In genomic region chr3R:16280003-16280998, dm6 we compare ENCODE assay signal across 1 fruit fly cellular context.
TF ChIP-seq lines count a peak whose summit lies in the region.

No protein-coding gene starts in this region.

TF ChIP-seq in whole organism, embryonic, 481 proteins besides CTCF, POLR2A, EP300 and RAD21 (continued from another document and continues in another):
- peak; percentile 100 for TF ChIP-seq Hr3 (GFP tag; optimal IDR thresholded peaks at IDR 0.05; lab: Kevin White, UChicago)
- no peak for TF ChIP-seq CG2129 (GFP tag; IDR thresholded peaks at IDR 0.05; lab: Robert Waterston, UW; ENCODE audit: partially characterized antibody)
- TF ChIP-seq sna (GFP tag; IDR thresholded peaks at IDR 0.05; lab: Robert Waterston, UW; ENCODE audit: partially characterized antibody): 0 out of 2 replicates have a peak, but pooled peaks have one; percentile 26
- peak; percentile 99 for TF ChIP-seq CG4424 (GFP tag; optimal IDR thresholded peaks at IDR 0.05; lab: Kevin White, UChicago)
- TF ChIP-seq stc (GFP tag; IDR thresholded peaks at IDR 0.05; lab: Robert Waterston, UW): peak; percentile 100
- TF ChIP-seq Doc2 (GFP tag; IDR thresholded peaks at IDR 0.05; lab: Robert Waterston, UW): no peak; the same call in 1 of the 2 replicates
- TF ChIP-seq CG33557 (GFP tag; optimal IDR thresholded peaks at IDR 0.05; lab: Kevin White, UChicago): peak; percentile 100
- no peak for TF ChIP-seq lov (optimal IDR thresholded peaks at IDR 0.05; lab: Kevin White, UChicago)
- TF ChIP-seq lov (GFP tag; IDR thresholded peaks at IDR 0.05; lab: Robert Waterston, UW): peak; percentile 99
- TF ChIP-seq Sry-β (GFP tag; optimal IDR thresholded peaks at IDR 0.05; lab: Kevin White, UChicago): peak; percentile 66
- peak; percentile 100 for TF ChIP-seq CG13624 (GFP tag; optimal IDR thresholded peaks at IDR 0.05; lab: Kevin White, UChicago)
- peak; percentile 100 for TF ChIP-seq CG17361 (GFP tag; IDR thresholded peaks at IDR 0.05; lab: Robert Waterston, UW)
- TF ChIP-seq Dip2 (GFP tag; IDR thresholded peaks at IDR 0.05; lab: Robert Waterston, UW): peak; percentile 80; the same call in 1 of the 2 replicates
- peak; percentile 98 for TF ChIP-seq schlank (tag; optimal IDR thresholded peaks at IDR 0.05; lab: Kevin White, UChicago)
- TF ChIP-seq CG10431 (GFP tag; optimal IDR thresholded peaks at IDR 0.05; lab: Kevin White, UChicago): peak; percentile 97
- peak; percentile 97 for TF ChIP-seq ac (GFP tag; optimal IDR thresholded peaks at IDR 0.05; lab: Kevin White, UChicago)
- peak; percentile 56 for TF ChIP-seq Scr (GFP tag; IDR thresholded peaks at IDR 0.05; lab: Robert Waterston, UW; ENCODE audit: partially characterized antibody)
- peak; percentile 99 for TF ChIP-seq CG12299 (tag; optimal IDR thresholded peaks at IDR 0.05; lab: Kevin White, UChicago)
- TF ChIP-seq Fer1 (GFP tag; optimal IDR thresholded peaks at IDR 0.05; lab: Kevin White, UChicago): peak; percentile 99
- peak; percentile 99 for TF ChIP-seq CG2199 (GFP tag; IDR thresholded peaks at IDR 0.05; lab: Robert Waterston, UW)
- TF ChIP-seq CG15011 (GFP tag; optimal IDR thresholded peaks at IDR 0.05; lab: Kevin White, UChicago): peak; percentile 99
- peak; percentile 99 for TF ChIP-seq CG12155 (GFP tag; optimal IDR thresholded peaks at IDR 0.05; lab: Kevin White, UChicago)
- peak; percentile 98 for TF ChIP-seq Blimp-1 (GFP tag; optimal IDR thresholded peaks at IDR 0.05; lab: Kevin White, UChicago)
- peak; percentile 100 for TF ChIP-seq zf30C (GFP tag; optimal IDR thresholded peaks at IDR 0.05; lab: Kevin White, UChicago)
- peak; percentile 93 for TF ChIP-seq CG2116 (GFP tag; optimal IDR thresholded peaks at IDR 0.05; lab: Kevin White, UChicago)
- peak; percentile 99 for TF ChIP-seq CG8388 (GFP tag; optimal IDR thresholded peaks at IDR 0.05; lab: Kevin White, UChicago)
- TF ChIP-seq Xbp1 (GFP tag; optimal IDR thresholded peaks at IDR 0.05; lab: Kevin White, UChicago): peak; percentile 99
- peak; percentile 100 for TF ChIP-seq gcm (GFP tag; optimal IDR thresholded peaks at IDR 0.05; lab: Kevin White, UChicago)
- TF ChIP-seq sens (GFP tag; lab: Kevin White, UChicago): peak; percentile 100
- TF ChIP-seq aop (GFP tag; IDR thresholded peaks at IDR 0.05; lab: Robert Waterston, UW): peak; percentile 96
- no peak for TF ChIP-seq br (optimal IDR thresholded peaks at IDR 0.05; lab: Kevin White, UChicago)
- peak; percentile 100 for TF ChIP-seq Ada2b (GFP tag; IDR thresholded peaks at IDR 0.05; lab: Robert Waterston, UW)
- peak; percentile 99 for TF ChIP-seq Aef1 (GFP tag; IDR thresholded peaks at IDR 0.05; lab: Robert Waterston, UW)
- TF ChIP-seq CG12769 (tag; optimal IDR thresholded peaks at IDR 0.05; lab: Kevin White, UChicago): peak; percentile 99
- TF ChIP-seq CG17385 (GFP tag; optimal IDR thresholded peaks at IDR 0.05; lab: Kevin White, UChicago): peak; percentile 99
- peak; percentile 96 for TF ChIP-seq TFAM (GFP tag; optimal IDR thresholded peaks at IDR 0.05; lab: Kevin White, UChicago)
- TF ChIP-seq NC2α (GFP tag; optimal IDR thresholded peaks at IDR 0.05; lab: Kevin White, UChicago): peak; percentile 99
- peak; percentile 99 for TF ChIP-seq CG14710 (tag; optimal IDR thresholded peaks at IDR 0.05; lab: Kevin White, UChicago)
- peak; percentile 98 for TF ChIP-seq pros (GFP tag; optimal IDR thresholded peaks at IDR 0.05; lab: Kevin White, UChicago)
- TF ChIP-seq CG13424 (tag; optimal IDR thresholded peaks at IDR 0.05; lab: Kevin White, UChicago): peak; percentile 100
- TF ChIP-seq fd3F (GFP tag; optimal IDR thresholded peaks at IDR 0.05; lab: Kevin White, UChicago): peak; percentile 99
- TF ChIP-seq CG10543 (GFP tag; optimal IDR thresholded peaks at IDR 0.05; lab: Kevin White, UChicago): peak; percentile 98
- TF ChIP-seq CG30431 (GFP tag; optimal IDR thresholded peaks at IDR 0.05; lab: Kevin White, UChicago): peak; percentile 97
- peak; percentile 99 for TF ChIP-seq dm (GFP tag; optimal IDR thresholded peaks at IDR 0.05; lab: Kevin White, UChicago)
- peak; percentile 95 for TF ChIP-seq Bdp1 (GFP tag; optimal IDR thresholded peaks at IDR 0.05; lab: Kevin White, UChicago)
- peak; percentile 98 for TF ChIP-seq nau (GFP tag; optimal IDR thresholded peaks at IDR 0.05; lab: Kevin White, UChicago)
- peak; percentile 97 for TF ChIP-seq CG4707 (GFP tag; optimal IDR thresholded peaks at IDR 0.05; lab: Kevin White, UChicago)
- peak; percentile 99 for TF ChIP-seq Rx (GFP tag; IDR thresholded peaks at IDR 0.05; lab: Robert Waterston, UW)
- TF ChIP-seq CG17328 (GFP tag; IDR thresholded peaks at IDR 0.05; lab: Robert Waterston, UW): peak; percentile 100
- peak; percentile 92 for TF ChIP-seq abd-A (tag; optimal IDR thresholded peaks at IDR 0.05; lab: Kevin White, UChicago)
- peak; percentile 97 for TF ChIP-seq trem (tag; optimal IDR thresholded peaks at IDR 0.05; lab: Kevin White, UChicago)
- TF ChIP-seq slp2 (GFP tag; optimal IDR thresholded peaks at IDR 0.05; lab: Kevin White, UChicago): peak; percentile 99
- TF ChIP-seq otp (GFP tag; IDR thresholded peaks at IDR 0.05; lab: Robert Waterston, UW): peak; percentile 99
- peak; percentile 100 for TF ChIP-seq PHDP (tag; optimal IDR thresholded peaks at IDR 0.05; lab: Kevin White, UChicago)
- TF ChIP-seq grau (tag; optimal IDR thresholded peaks at IDR 0.05; lab: Kevin White, UChicago): peak; percentile 99
- TF ChIP-seq pan (optimal IDR thresholded peaks at IDR 0.05; lab: Kevin White, UChicago): no peak
- peak in 1 of 2 experiments; percentile 100 for TF ChIP-seq pan (GFP tag; optimal IDR thresholded peaks at IDR 0.05 in 1 of 2, IDR thresholded peaks at IDR 0.05 in 1 of 2)
- peak; percentile 99 for TF ChIP-seq sisA (GFP tag; IDR thresholded peaks at IDR 0.05; lab: Robert Waterston, UW)
- peak; percentile 98 for TF ChIP-seq CG7271 (tag; optimal IDR thresholded peaks at IDR 0.05; lab: Kevin White, UChicago)
- TF ChIP-seq Ravus (GFP tag; IDR thresholded peaks at IDR 0.05; lab: Robert Waterston, UW): peak; percentile 98
- TF ChIP-seq CG9932 (GFP tag; IDR thresholded peaks at IDR 0.05; lab: Robert Waterston, UW): peak; percentile 98
- TF ChIP-seq CG16813 (GFP tag; IDR thresholded peaks at IDR 0.05; lab: Robert Waterston, UW; ENCODE audit: partially characterized antibody): 0 out of 3 replicates have a peak, but pooled peaks have one; percentile 28
- peak; percentile 42 for TF ChIP-seq gfzf (GFP tag; optimal IDR thresholded peaks at IDR 0.05; lab: Kevin White, UChicago)
- peak; percentile 99 for TF ChIP-seq CG1603 (tag; optimal IDR thresholded peaks at IDR 0.05; lab: Kevin White, UChicago)
- peak; percentile 99 for TF ChIP-seq peb (GFP tag; IDR thresholded peaks at IDR 0.05; lab: Robert Waterston, UW)
- peak; percentile 99 for TF ChIP-seq lbe (GFP tag; optimal IDR thresholded peaks at IDR 0.05; lab: Kevin White, UChicago)
- peak; percentile 91 for TF ChIP-seq CG15073 (GFP tag; optimal IDR thresholded peaks at IDR 0.05; lab: Kevin White, UChicago)
- TF ChIP-seq C15 (GFP tag; IDR thresholded peaks at IDR 0.05; lab: Robert Waterston, UW): peak; percentile 99
- peak; percentile 95 for TF ChIP-seq CG6175 (GFP tag; IDR thresholded peaks at IDR 0.05; lab: Robert Waterston, UW)
- peak; percentile 100 for TF ChIP-seq CG11695 (GFP tag; IDR thresholded peaks at IDR 0.05; lab: Robert Waterston, UW)
- TF ChIP-seq ham (GFP tag; IDR thresholded peaks at IDR 0.05; lab: Robert Waterston, UW): peak; percentile 98
- TF ChIP-seq Hand (GFP tag; optimal IDR thresholded peaks at IDR 0.05; lab: Kevin White, UChicago): peak; percentile 99
- peak; percentile 99 for TF ChIP-seq CG12104 (GFP tag; optimal IDR thresholded peaks at IDR 0.05; lab: Kevin White, UChicago)
- peak; percentile 97; the same call in 1 of the 2 replicates for TF ChIP-seq CkIIα-i1 (GFP tag; IDR thresholded peaks at IDR 0.05; lab: Robert Waterston, UW)
- peak; percentile 99 for TF ChIP-seq Asciz (GFP tag; optimal IDR thresholded peaks at IDR 0.05; lab: Kevin White, UChicago)
- peak; percentile 100 for TF ChIP-seq sim (GFP tag; IDR thresholded peaks at IDR 0.05; lab: Robert Waterston, UW)
- TF ChIP-seq tap (tag; optimal IDR thresholded peaks at IDR 0.05; lab: Kevin White, UChicago): peak; percentile 100
- no peak for TF ChIP-seq tna (GFP tag; IDR thresholded peaks at IDR 0.05; lab: Robert Waterston, UW; ENCODE audit: partially characterized antibody)
- peak; percentile 93 for TF ChIP-seq Nf-YB (GFP tag; optimal IDR thresholded peaks at IDR 0.05; lab: Kevin White, UChicago)
- TF ChIP-seq CG7839 (tag; optimal IDR thresholded peaks at IDR 0.05; lab: Kevin White, UChicago): peak; percentile 100
- TF ChIP-seq Jarid2 (GFP tag; optimal IDR thresholded peaks at IDR 0.05; lab: Kevin White, UChicago): peak; percentile 92
- peak; percentile 98 for TF ChIP-seq CG17612 (GFP tag; IDR thresholded peaks at IDR 0.05; lab: Robert Waterston, UW)
- TF ChIP-seq Hmx (GFP tag; optimal IDR thresholded peaks at IDR 0.05; lab: Kevin White, UChicago): peak; percentile 96
- no peak for TF ChIP-seq CG14860 (GFP tag; IDR thresholded peaks at IDR 0.05; lab: Robert Waterston, UW; ENCODE audit: partially characterized antibody)
- peak; percentile 98 for TF ChIP-seq sima (GFP tag; optimal IDR thresholded peaks at IDR 0.05; lab: Kevin White, UChicago)
- peak; percentile 100 for TF ChIP-seq ci (GFP tag; IDR thresholded peaks at IDR 0.05; lab: Robert Waterston, UW)
- peak; percentile 99 for TF ChIP-seq chn (GFP tag; optimal IDR thresholded peaks at IDR 0.05; lab: Kevin White, UChicago)
- TF ChIP-seq fru (optimal IDR thresholded peaks at IDR 0.05; lab: Kevin White, UChicago): no peak
- TF ChIP-seq CG6254 (GFP tag; optimal IDR thresholded peaks at IDR 0.05; lab: Kevin White, UChicago): peak; percentile 96
- TF ChIP-seq esg (GFP tag; conservative IDR thresholded peaks at IDR 0.05; lab: Robert Waterston, UW): peak; percentile 99
- TF ChIP-seq CG10979 (tag; optimal IDR thresholded peaks at IDR 0.05; lab: Kevin White, UChicago): peak; percentile 100
- peak; percentile 99 for TF ChIP-seq CG1792 (GFP tag; optimal IDR thresholded peaks at IDR 0.05; lab: Kevin White, UChicago)
- peak; percentile 99 for TF ChIP-seq NC2β (GFP tag; optimal IDR thresholded peaks at IDR 0.05; lab: Kevin White, UChicago)
- TF ChIP-seq BtbVII (GFP tag; optimal IDR thresholded peaks at IDR 0.05; lab: Kevin White, UChicago): peak; percentile 99
- peak; percentile 99 for TF ChIP-seq CG17568 (GFP tag; optimal IDR thresholded peaks at IDR 0.05; lab: Kevin White, UChicago)
- TF ChIP-seq E2f2 (GFP tag; IDR thresholded peaks at IDR 0.05; lab: Robert Waterston, UW): peak; percentile 94
- peak; percentile 99 for TF ChIP-seq lmd (GFP tag; IDR thresholded peaks at IDR 0.05; lab: Robert Waterston, UW)
- TF ChIP-seq Oaz (GFP tag; IDR thresholded peaks at IDR 0.05; lab: Robert Waterston, UW): peak; percentile 97
- peak; percentile 100 for TF ChIP-seq Six4 (GFP tag; optimal IDR thresholded peaks at IDR 0.05; lab: Kevin White, UChicago)
- peak; percentile 100; the same call in 2 of the 3 replicates for TF ChIP-seq B-H1 (GFP tag; IDR thresholded peaks at IDR 0.05; lab: Robert Waterston, UW)
- TF ChIP-seq Hmr (GFP tag; optimal IDR thresholded peaks at IDR 0.05; lab: Kevin White, UChicago): peak; percentile 99
- TF ChIP-seq dimm (GFP tag; IDR thresholded peaks at IDR 0.05; lab: Robert Waterston, UW): no peak; the same call in 1 of the 2 replicates
- TF ChIP-seq en (GFP tag; optimal IDR thresholded peaks at IDR 0.05; lab: Kevin White, UChicago): peak; percentile 99
- peak; percentile 99 for TF ChIP-seq CG11456 (GFP tag; IDR thresholded peaks at IDR 0.05; lab: Robert Waterston, UW)
- peak; percentile 80; the same call in 2 of the 3 replicates for TF ChIP-seq Optix (GFP tag; IDR thresholded peaks at IDR 0.05; lab: Robert Waterston, UW)
- peak; percentile 99 for TF ChIP-seq gcm2 (GFP tag; optimal IDR thresholded peaks at IDR 0.05; lab: Kevin White, UChicago)
- TF ChIP-seq CG4328 (GFP tag; optimal IDR thresholded peaks at IDR 0.05; lab: Kevin White, UChicago): peak; percentile 98
- peak; percentile 99 for TF ChIP-seq CG10654 (GFP tag; optimal IDR thresholded peaks at IDR 0.05; lab: Kevin White, UChicago)
- no peak for TF ChIP-seq hbn (GFP tag; IDR thresholded peaks at IDR 0.05; lab: Robert Waterston, UW; ENCODE audit: partially characterized antibody)
- TF ChIP-seq Elba2 (GFP tag; optimal IDR thresholded peaks at IDR 0.05; lab: Kevin White, UChicago): peak; percentile 97
- peak; percentile 100 for TF ChIP-seq Xrp1 (GFP tag; IDR thresholded peaks at IDR 0.05; lab: Robert Waterston, UW)
- peak; percentile 99 to 100 for TF ChIP-seq Hr51 (GFP tag; optimal IDR thresholded peaks at IDR 0.05; lab: Kevin White, UChicago)
- TF ChIP-seq ken (GFP tag; IDR thresholded peaks at IDR 0.05; lab: Robert Waterston, UW): peak; percentile 99
- TF ChIP-seq CG11504 (tag; optimal IDR thresholded peaks at IDR 0.05; lab: Kevin White, UChicago): peak; percentile 98
- TF ChIP-seq eyg (GFP tag; optimal IDR thresholded peaks at IDR 0.05; lab: Kevin White, UChicago): peak; percentile 99
- TF ChIP-seq CG4404 (GFP tag; IDR thresholded peaks at IDR 0.05; lab: Robert Waterston, UW): peak; percentile 99
- TF ChIP-seq CG10366 (GFP tag; IDR thresholded peaks at IDR 0.05; lab: Robert Waterston, UW): peak; percentile 100
- peak; percentile 99 for TF ChIP-seq tin (GFP tag; optimal IDR thresholded peaks at IDR 0.05; lab: Kevin White, UChicago)
- peak in 1 of 2 experiments; percentile 100 for TF ChIP-seq Eip74EF (GFP tag; optimal IDR thresholded peaks at IDR 0.05; lab: Kevin White, UChicago)
- peak; percentile 99 for TF ChIP-seq YL-1 (GFP tag; optimal IDR thresholded peaks at IDR 0.05; lab: Kevin White, UChicago)
- peak; percentile 99 for TF ChIP-seq caup (GFP tag; optimal IDR thresholded peaks at IDR 0.05; lab: Kevin White, UChicago; ENCODE audit: severe bottlenecking)
- peak; percentile 90 for TF ChIP-seq Nf-YC (tag; optimal IDR thresholded peaks at IDR 0.05; lab: Kevin White, UChicago)
- peak; percentile 93 for TF ChIP-seq CG18011 (GFP tag; optimal IDR thresholded peaks at IDR 0.05; lab: Kevin White, UChicago)
- no peak for TF ChIP-seq Opbp (GFP tag; IDR thresholded peaks at IDR 0.05; lab: Robert Waterston, UW; ENCODE audit: partially characterized antibody)
- TF ChIP-seq CG7963 (GFP tag; IDR thresholded peaks at IDR 0.05; lab: Robert Waterston, UW; ENCODE audit: partially characterized antibody): no peak
- TF ChIP-seq sc (optimal IDR thresholded peaks at IDR 0.05; lab: Kevin White, UChicago): no peak
- peak; percentile 99 for TF ChIP-seq sc (GFP tag; optimal IDR thresholded peaks at IDR 0.05; lab: Kevin White, UChicago)
- peak; percentile 98 for TF ChIP-seq CG4854 (GFP tag; optimal IDR thresholded peaks at IDR 0.05; lab: Kevin White, UChicago)
- peak; percentile 100 for TF ChIP-seq CG12659 (GFP tag; optimal IDR thresholded peaks at IDR 0.05; lab: Kevin White, UChicago)
